Worm (Caenorhabditis elegans): ENCODE data around the gene srh-62.

srh-62 gene

ce11 chrV:360068-360467 is 42.9 kb downstream of the srh-62 start:
- no peak for TF ChIP-seq mbf-1 (tag; optimal IDR thresholded peaks at IDR 0.05)
- no peak for TF ChIP-seq ceh-16 (tag; optimal IDR thresholded peaks at IDR 0.05)
- TF ChIP-seq mab-5 (tag; optimal IDR thresholded peaks at IDR 0.05) = no peak
- TF ChIP-seq dmd-4 (tag; optimal IDR thresholded peaks at IDR 0.05) = no peak
- TF ChIP-seq ama-1 (optimal IDR thresholded peaks at IDR 0.05) = no peak
- TF ChIP-seq nhr-25 (tag; optimal IDR thresholded peaks at IDR 0.05) = no peak
- no peak for TF ChIP-seq C34F6.9 (tag; optimal IDR thresholded peaks at IDR 0.05)
- no peak for TF ChIP-seq lin-39 (tag; optimal IDR thresholded peaks at IDR 0.05)
- TF ChIP-seq F13H6.1 (tag; optimal IDR thresholded peaks at IDR 0.05) = no peak
- no peak for TF ChIP-seq ZK546.5 (tag; optimal IDR thresholded peaks at IDR 0.05)
- no peak for TF ChIP-seq sma-9 (GFP tag; optimal IDR thresholded peaks at IDR 0.05)
- TF ChIP-seq sma-9 (tag; optimal IDR thresholded peaks at IDR 0.05) = no peak
- no peak for TF ChIP-seq fos-1 (tag; optimal IDR thresholded peaks at IDR 0.05)
- no peak for TF ChIP-seq ztf-1 (GFP tag; conservative IDR thresholded peaks at IDR 0.05)
- TF ChIP-seq sma-3 (GFP tag; optimal IDR thresholded peaks at IDR 0.05) = no peak
- TF ChIP-seq alr-1 (tag; optimal IDR thresholded peaks at IDR 0.05) = no peak
- no peak for TF ChIP-seq nhr-23 (tag; optimal IDR thresholded peaks at IDR 0.05)
- no peak for TF ChIP-seq unc-39 (tag; optimal IDR thresholded peaks at IDR 0.05)
- TF ChIP-seq nhr-237 (tag; optimal IDR thresholded peaks at IDR 0.05) = no peak
- no peak for TF ChIP-seq elt-1 (tag; optimal IDR thresholded peaks at IDR 0.05)

- no peak for TF ChIP-seq gmeb-1 (tag; optimal IDR thresholded peaks at IDR 0.05)
- no peak for TF ChIP-seq lin-11 (tag; optimal IDR thresholded peaks at IDR 0.05)
- TF ChIP-seq nhr-25 (tag; optimal IDR thresholded peaks at IDR 0.05) = no peak
- TF ChIP-seq nhr-23 (tag; optimal IDR thresholded peaks at IDR 0.05) = no peak
- no peak for TF ChIP-seq lin-13 (GFP tag; optimal IDR thresholded peaks at IDR 0.05)
- no peak for TF ChIP-seq unc-55 (GFP tag; optimal IDR thresholded peaks at IDR 0.05)
- TF ChIP-seq zag-1 (tag; optimal IDR thresholded peaks at IDR 0.05) = no peak
- TF ChIP-seq skn-1 (tag; optimal IDR thresholded peaks at IDR 0.05) = no peak
- TF ChIP-seq elt-3 (tag; optimal IDR thresholded peaks at IDR 0.05) = no peak
- no peak for TF ChIP-seq fos-1 (tag; optimal IDR thresholded peaks at IDR 0.05)
- TF ChIP-seq alr-1 (tag; optimal IDR thresholded peaks at IDR 0.05) = no peak
- no peak for TF ChIP-seq R02D3.7 (tag; optimal IDR thresholded peaks at IDR 0.05)
- TF ChIP-seq aly-2 (tag; optimal IDR thresholded peaks at IDR 0.05) = no peak
- no peak for TF ChIP-seq F13H6.1 (tag; optimal IDR thresholded peaks at IDR 0.05)
- TF ChIP-seq crh-2 (tag; optimal IDR thresholded peaks at IDR 0.05) = no peak
- TF ChIP-seq unc-39 (tag; optimal IDR thresholded peaks at IDR 0.05) = no peak
- TF ChIP-seq unc-62 (GFP tag; optimal IDR thresholded peaks at IDR 0.05) = no peak
- TF ChIP-seq nhr-10 (tag; optimal IDR thresholded peaks at IDR 0.05) = no peak
- no peak for TF ChIP-seq Y55F3AM.14 (GFP tag; optimal IDR thresholded peaks at IDR 0.05)
- no peak for TF ChIP-seq nhr-77 (tag; optimal IDR thresholded peaks at IDR 0.05)
Observed at ce11 chrV:359466-359865, 43.5 kb downstream of the srh-62 start, which contains the start of gene T22H9.1. Gene T22H9.1 (plus strand): TSS chrV:359766.

ce11 chrV:358473-358872 is 44.5 kb downstream of the srh-62 start:
- TF ChIP-seq nhr-11 (tag; optimal IDR thresholded peaks at IDR 0.05) (no peak), lin-11 (tag; optimal IDR thresholded peaks at IDR 0.05) (no peak), nhr-25 (tag; optimal IDR thresholded peaks at IDR 0.05) (no peak), egl-27 (tag; optimal IDR thresholded peaks at IDR 0.05) (no peak), mab-5 (tag; optimal IDR thresholded peaks at IDR 0.05) (no peak), unc-55 (GFP tag; optimal IDR thresholded peaks at IDR 0.05) (no peak), skn-1 (tag; optimal IDR thresholded peaks at IDR 0.05) (no peak), fos-1 (tag; optimal IDR thresholded peaks at IDR 0.05) (no peak)

ce11 chrV:356959-357702 is 45.8 kb downstream of the srh-62 start:
- TF ChIP-seq nhr-21 (tag; optimal IDR thresholded peaks at IDR 0.05) (no peak), snpc-4 (tag; optimal IDR thresholded peaks at IDR 0.05) (no peak), dmd-4 (tag; optimal IDR thresholded peaks at IDR 0.05) (no peak), nhr-11 (tag; optimal IDR thresholded peaks at IDR 0.05) (no peak), ZK546.5 (tag; optimal IDR thresholded peaks at IDR 0.05) (no peak), unc-39 (tag; optimal IDR thresholded peaks at IDR 0.05) (no peak), mdl-1 (tag; optimal IDR thresholded peaks at IDR 0.05) (no peak), sem-4 (tag; optimal IDR thresholded peaks at IDR 0.05) (no peak), unc-62 (GFP tag; optimal IDR thresholded peaks at IDR 0.05) (no peak), lsy-2 (tag; optimal IDR thresholded peaks at IDR 0.05) (no peak), ceh-16 (tag; optimal IDR thresholded peaks at IDR 0.05) (no peak), sma-3 (GFP tag; optimal IDR thresholded peaks at IDR 0.05) (no peak), sma-9 (GFP tag; optimal IDR thresholded peaks at IDR 0.05) (no peak), sma-9 (tag; optimal IDR thresholded peaks at IDR 0.05) (no peak), elt-1 (tag; optimal IDR thresholded peaks at IDR 0.05) (no peak), elt-3 (tag; optimal IDR thresholded peaks at IDR 0.05) (no peak), zag-1 (tag; optimal IDR thresholded peaks at IDR 0.05) (no peak), nhr-25 (tag; optimal IDR thresholded peaks at IDR 0.05) (no peak), nhr-6 (tag; optimal IDR thresholded peaks at IDR 0.05) (no peak), R02D3.7 (tag; optimal IDR thresholded peaks at IDR 0.05) (no peak)

Data from whole organism, L2 larva.